Worm (Caenorhabditis elegans) whole organism, L2 larva: ENCODE data around the gene F09C8.2.

ENCODE experiments used
- elt-1 ChIP-seq: fragments of 150-350 bp; optimal IDR thresholded peaks from 2 replicates; lab custom pipeline; 2014; ENCODE audit warnings: missing biosample characterization, missing genetic modification characterization
- gmeb-1 ChIP-seq: fragments of 150-350 bp; optimal IDR thresholded peaks from 2 replicates; lab custom pipeline; 2014; ENCODE audit warnings: missing biosample characterization, missing genetic modification characterization
- mbf-1 ChIP-seq: sonication (generic microtip); optimal IDR thresholded peaks from 2 replicates; lab custom pipeline; 2017; ENCODE audit warnings: missing biosample characterization, missing genetic modification characterization
- nhr-11 ChIP-seq: fragments of 150-350 bp; optimal IDR thresholded peaks from 2 replicates; lab custom pipeline; 2014; ENCODE audit warnings: missing biosample characterization, missing genetic modification characterization
- nhr-23 ChIP-seq: fragments of 150-350 bp; optimal IDR thresholded peaks from 2 replicates; lab custom pipeline; 2014; ENCODE audit warnings: missing biosample characterization, missing genetic modification reagents, missing genetic modification characterization
- nhr-237 ChIP-seq: fragments of 150-350 bp; optimal IDR thresholded peaks from 2 replicates; lab custom pipeline; 2014; ENCODE audit warnings: missing biosample characterization, missing genetic modification characterization
- nhr-6 ChIP-seq: fragments of 150-350 bp; optimal IDR thresholded peaks from 2 replicates; lab custom pipeline; 2014; ENCODE audit warnings: missing biosample characterization, missing genetic modification characterization
- nhr-77 ChIP-seq: fragments of 150-350 bp; optimal IDR thresholded peaks from 2 replicates; lab custom pipeline; 2014; ENCODE audit warnings: missing biosample characterization, missing genetic modification characterization
- sem-4 ChIP-seq: fragments of 150-350 bp; optimal IDR thresholded peaks from 2 replicates; lab custom pipeline; 2014; ENCODE audit warnings: missing biosample characterization, missing genetic modification reagents, missing genetic modification characterization
- snpc-4 ChIP-seq: fragments of 150-350 bp; optimal IDR thresholded peaks from 2 replicates; lab custom pipeline; 2014; ENCODE audit warnings: missing biosample characterization, missing genetic modification characterization
- zag-1 ChIP-seq: fragments of 150-350 bp; optimal IDR thresholded peaks from 2 replicates; lab custom pipeline; 2014; ENCODE audit warnings: missing biosample characterization, missing genetic modification characterization
- ztf-11 ChIP-seq: sonication (generic microtip); optimal IDR thresholded peaks from 2 replicates; lab custom pipeline; 2017; ENCODE audit warnings: missing biosample characterization, missing genetic modification characterization

ce11 chrX:16113996-16114395 is 32.8 kb downstream of the F09C8.2 start:
- TF ChIP-seq gmeb-1 (tag; lab: Kevin White, UChicago) (no peak), nhr-77 (no peak), nhr-11 (tag; lab: Kevin White, UChicago) (no peak), nhr-6 (tag; lab: Kevin White, UChicago) (no peak), nhr-237 (no peak), snpc-4 (no peak), elt-1 (tag; lab: Kevin White, UChicago) (no peak), sem-4 (tag; lab: Kevin White, UChicago) (no peak), ztf-11 (tag; lab: Kevin White, UChicago) (no peak), nhr-23 (no peak), zag-1 (tag; lab: Kevin White, UChicago) (no peak), mbf-1 (tag; lab: Kevin White, UChicago) (no peak)
